Worm (Caenorhabditis elegans) whole organism, L3 larva: Measurements from ENCODE around the gene cpna-5.
A peak's percentile ranks its signal among the peaks of the same experiment; 100 is the strongest.

Experiments
- R02D3.7 ChIP-seq: fragments of 150-350 bp; optimal IDR thresholded peaks from 2 replicates; lab custom pipeline; 2014; ENCODE audit warnings: missing biosample characterization, missing genetic modification characterization
- ZK546.5 ChIP-seq: sonication (generic microtip); optimal IDR thresholded peaks from 2 replicates; lab custom pipeline; 2017; ENCODE audit warnings: missing biosample characterization, missing genetic modification characterization
- aly-2 ChIP-seq: fragments of 150-350 bp; optimal IDR thresholded peaks from 2 replicates; lab custom pipeline; 2014; ENCODE audit warnings: missing biosample characterization, missing genetic modification characterization
- ama-1 ChIP-seq: fragments of 150-350 bp; optimal IDR thresholded peaks from 2 replicates; lab custom pipeline; 2018
- ceh-28 ChIP-seq: fragments of 150-350 bp; optimal IDR thresholded peaks from 2 replicates; lab custom pipeline; 2014; ENCODE audit warnings: missing biosample characterization, missing genetic modification reagents, missing genetic modification characterization
- ceh-82 ChIP-seq: fragments of 150-350 bp; optimal IDR thresholded peaks from 2 replicates; lab custom pipeline; 2014; ENCODE audit warnings: missing biosample characterization, missing genetic modification characterization
- ceh-9 ChIP-seq: sonication (generic microtip); optimal IDR thresholded peaks from 2 replicates; lab custom pipeline; 2018; ENCODE audit warnings: missing biosample characterization, missing genetic modification characterization
- egl-27 ChIP-seq: sonication (generic microtip); optimal IDR thresholded peaks from 4 replicates; lab custom pipeline; 2017; ENCODE audit warnings: missing biosample characterization, missing genetic modification reagents, missing genetic modification characterization
- elt-2 ChIP-seq: sonication (generic microtip); optimal IDR thresholded peaks from 2 replicates; lab custom pipeline; 2016; ENCODE audit warnings: missing genetic modification reagents, mild to moderate bottlenecking, missing genetic modification characterization, missing compliant biosample characterization
- eor-1 ChIP-seq, 2 experiments: fragments of 150-350 bp; optimal IDR thresholded peaks; 2 replicates each; lab custom pipeline; 2014 to 2018; ENCODE audit warnings: missing biosample characterization in 2 of 2, missing genetic modification characterization in 2 of 2
- fkh-10 ChIP-seq: sonication (generic microtip); optimal IDR thresholded peaks from 2 replicates; lab custom pipeline; 2017; ENCODE audit warnings: missing biosample characterization, missing genetic modification reagents, missing genetic modification characterization
- fkh-2 ChIP-seq: fragments of 150-350 bp; optimal IDR thresholded peaks from 2 replicates; lab custom pipeline; 2014; ENCODE audit warnings: missing biosample characterization, missing genetic modification reagents, missing genetic modification characterization
- jun-1 ChIP-seq: fragments of 150-350 bp; optimal IDR thresholded peaks from 2 replicates; lab custom pipeline; 2014; ENCODE audit warnings: missing biosample characterization, missing genetic modification reagents, missing genetic modification characterization
- lin-15B ChIP-seq: fragments of 150-350 bp; optimal IDR thresholded peaks from 2 replicates; lab custom pipeline; 2014; ENCODE audit warnings: missing biosample characterization, missing genetic modification characterization
- lin-39 ChIP-seq: fragments of 150-350 bp; optimal IDR thresholded peaks from 2 replicates; lab custom pipeline; 2018; ENCODE audit warnings: missing biosample characterization, missing genetic modification reagents, missing genetic modification characterization
- mdl-1 ChIP-seq: fragments of 150-350 bp; optimal IDR thresholded peaks from 2 replicates; lab custom pipeline; 2014; ENCODE audit warnings: missing biosample characterization, missing genetic modification characterization
- nfya-1 ChIP-seq: sonication (generic microtip); optimal IDR thresholded peaks from 2 replicates; lab custom pipeline; 2017; ENCODE audit warnings: missing genetic modification characterization, mild to moderate bottlenecking, missing compliant biosample characterization, antibody characterized with exemption, moderate library complexity; ENCODE audit not compliant: insufficient read depth
- nhr-12 ChIP-seq: fragments of 150-350 bp; optimal IDR thresholded peaks from 2 replicates; lab custom pipeline; 2014; ENCODE audit warnings: missing biosample characterization, missing genetic modification characterization
- nhr-23 ChIP-seq: fragments of 150-350 bp; optimal IDR thresholded peaks from 2 replicates; lab custom pipeline; 2014; ENCODE audit warnings: missing biosample characterization, missing genetic modification reagents, missing genetic modification characterization
- nhr-237 ChIP-seq: fragments of 150-350 bp; optimal IDR thresholded peaks from 2 replicates; lab custom pipeline; 2014; ENCODE audit warnings: missing biosample characterization, missing genetic modification characterization
- nhr-25 ChIP-seq: sonication (generic microtip); optimal IDR thresholded peaks from 2 replicates; lab custom pipeline; 2017; ENCODE audit warnings: missing biosample characterization, missing genetic modification characterization
- nhr-28 ChIP-seq: fragments of 150-350 bp; optimal IDR thresholded peaks from 2 replicates; lab custom pipeline; 2014; ENCODE audit warnings: missing biosample characterization, missing genetic modification characterization
- nhr-77 ChIP-seq: fragments of 150-350 bp; optimal IDR thresholded peaks from 2 replicates; lab custom pipeline; 2014; ENCODE audit warnings: missing biosample characterization, missing genetic modification characterization
- pha-4 ChIP-seq: fragments of 150-350 bp; optimal IDR thresholded peaks from 2 replicates; lab custom pipeline; 2014; ENCODE audit warnings: missing biosample characterization, missing genetic modification reagents, missing genetic modification characterization
- pqm-1 ChIP-seq: fragments of 150-350 bp; optimal IDR thresholded peaks from 2 replicates; lab custom pipeline; 2017; ENCODE audit warnings: missing biosample characterization, missing genetic modification characterization, inconsistent platforms
- sea-2 ChIP-seq: fragments of 150-350 bp; sonication (generic microtip); optimal IDR thresholded peaks from 4 replicates; lab custom pipeline; 2014; ENCODE audit warnings: missing biosample characterization, missing genetic modification reagents, missing genetic modification characterization
- skn-1 ChIP-seq: fragments of 150-350 bp; optimal IDR thresholded peaks from 2 replicates; lab custom pipeline; 2014; ENCODE audit warnings: missing biosample characterization, missing genetic modification characterization
- snpc-4 ChIP-seq: fragments of 150-350 bp; optimal IDR thresholded peaks from 2 replicates; lab custom pipeline; 2014; ENCODE audit warnings: missing biosample characterization, missing genetic modification characterization
- tbx-2 ChIP-seq: sonication (generic microtip); optimal IDR thresholded peaks from 2 replicates; lab custom pipeline; 2016; ENCODE audit warnings: mild to moderate bottlenecking, missing genetic modification characterization, missing compliant biosample characterization
- unc-39 ChIP-seq: sonication (generic microtip); optimal IDR thresholded peaks from 4 replicates; lab custom pipeline; 2017; ENCODE audit warnings: missing biosample characterization, missing genetic modification characterization
- unc-62 ChIP-seq: fragments of 150-350 bp; sonication (generic microtip); optimal IDR thresholded peaks from 4 replicates; lab custom pipeline; 2014; ENCODE audit warnings: missing biosample characterization, missing genetic modification reagents, missing genetic modification characterization
- zag-1 ChIP-seq: fragments of 150-350 bp; optimal IDR thresholded peaks from 2 replicates; lab custom pipeline; 2014; ENCODE audit warnings: missing biosample characterization, missing genetic modification characterization
- ztf-11 ChIP-seq: fragments of 150-350 bp; optimal IDR thresholded peaks from 2 replicates; lab custom pipeline; 2014; ENCODE audit warnings: missing biosample characterization, missing genetic modification characterization
- ztf-4 ChIP-seq: fragments of 150-350 bp; optimal IDR thresholded peaks from 2 replicates; lab custom pipeline; 2014; ENCODE audit warnings: missing biosample characterization, missing genetic modification characterization

cpna-5 gene

DNA sequence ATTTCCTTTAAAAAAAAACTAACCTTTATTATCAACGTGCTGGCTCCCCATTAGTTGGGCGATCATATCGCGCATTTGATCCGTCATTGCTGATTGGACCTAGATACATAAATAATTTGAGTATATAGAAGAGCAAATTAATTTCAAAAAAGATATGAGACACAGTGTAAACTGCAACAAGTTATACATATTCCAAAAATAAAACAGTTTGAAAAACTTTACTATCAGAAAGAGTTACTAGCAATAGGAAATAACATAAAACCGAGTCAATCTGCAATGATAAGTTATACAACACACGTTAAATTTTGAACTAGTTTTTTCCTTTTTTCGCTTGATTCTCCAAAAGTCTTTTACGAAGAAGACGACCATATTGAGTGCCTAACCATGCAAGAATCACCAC, 11.0 kb downstream of the cpna-5 start, which contains the start of gene luc-7L:
luc-7L (minus strand) TSS at position 101 of the 400 bp plus-strand sequence.
- no peak for TF ChIP-seq lin-39
- no peak for TF ChIP-seq ztf-4 (tag; lab: Kevin White, UChicago)
- TF ChIP-seq aly-2 (tag; lab: Kevin White, UChicago) = no peak
- TF ChIP-seq nhr-25 = no peak
- no peak for TF ChIP-seq fkh-10 (GFP tag; lab: Kevin White, UChicago)
- TF ChIP-seq, all 47 proteins: peak for 0

DNA sequence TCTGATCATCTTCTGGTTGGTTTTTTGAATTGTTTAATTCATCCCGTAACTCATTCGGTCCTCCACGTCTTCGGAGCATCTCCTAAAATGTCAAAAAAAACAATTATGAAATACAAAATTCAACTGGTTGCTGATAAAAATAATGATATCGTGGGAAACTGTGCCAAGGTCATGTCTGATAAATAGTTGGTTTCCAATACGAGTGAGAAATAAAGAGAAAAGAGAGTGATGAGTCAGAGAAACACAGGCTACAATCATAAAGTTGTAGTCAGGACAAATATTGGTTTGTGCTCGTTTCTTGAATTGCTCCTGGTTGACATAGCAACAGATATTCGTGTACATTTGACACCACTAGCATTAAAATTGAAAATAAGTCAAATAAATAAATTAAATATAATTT, 13.2 kb downstream of the cpna-5 start, which contains the start of gene B0495.7:
B0495.7 (minus strand) TSS at position 82 of the 400 bp plus-strand sequence.
- TF ChIP-seq pha-4 = peak; percentile 25
- no peak for TF ChIP-seq fkh-2 (tag; lab: Kevin White, UChicago)
- no peak for TF ChIP-seq aly-2 (tag; lab: Kevin White, UChicago)
- peak; percentile 65 for TF ChIP-seq pqm-1 (tag; lab: Kevin White, UChicago)
- TF ChIP-seq elt-2 (tag; lab: Kevin White, UChicago) = peak; percentile 69

DNA sequence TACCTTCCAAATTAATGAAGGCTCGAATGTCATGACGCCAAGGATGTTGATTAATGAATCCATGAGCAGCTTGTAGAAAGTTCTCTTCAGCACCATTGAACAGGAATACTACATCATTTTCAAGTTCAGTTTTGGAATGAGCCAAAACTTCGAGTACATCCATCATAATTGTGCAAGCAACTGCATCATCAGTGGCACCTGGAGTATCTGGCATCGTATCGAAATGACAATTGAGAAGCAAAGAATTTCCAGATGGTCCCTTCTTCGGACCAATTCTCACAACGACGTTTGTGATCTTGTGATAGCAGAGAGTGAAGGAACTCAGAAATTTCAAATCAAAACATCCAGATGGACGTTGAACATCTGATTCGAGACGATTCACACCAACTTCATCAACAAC, 14.0 kb downstream of the cpna-5 start:
- TF ChIP-seq jun-1 (tag; lab: Kevin White, UChicago) = no peak
- TF ChIP-seq nhr-28 (tag; lab: Kevin White, UChicago) = no peak
- TF ChIP-seq lin-15B (tag; lab: Kevin White, UChicago) = no peak
- TF ChIP-seq ztf-4 (tag; lab: Kevin White, UChicago) = no peak
- no peak for TF ChIP-seq fkh-10 (GFP tag; lab: Kevin White, UChicago)
- TF ChIP-seq pqm-1 (tag; lab: Kevin White, UChicago) = no peak
- TF ChIP-seq ama-1 (lab: Kevin White, UChicago) = no peak
- no peak for TF ChIP-seq snpc-4 (tag; lab: Kevin White, UChicago)
- TF ChIP-seq skn-1 (tag; lab: Kevin White, UChicago) = no peak
- no peak for TF ChIP-seq ceh-82
- no peak for TF ChIP-seq sea-2 (GFP tag; lab: Kevin White, UChicago)
- TF ChIP-seq ZK546.5 (tag; lab: Kevin White, UChicago) = no peak
- no peak for TF ChIP-seq ceh-9 (tag; lab: Kevin White, UChicago)
- no peak for TF ChIP-seq nhr-77
- no peak for TF ChIP-seq pha-4
- no peak for TF ChIP-seq eor-1 (tag; optimal IDR thresholded peaks at IDR 0.05; lab: Kevin White, UChicago)

DNA sequence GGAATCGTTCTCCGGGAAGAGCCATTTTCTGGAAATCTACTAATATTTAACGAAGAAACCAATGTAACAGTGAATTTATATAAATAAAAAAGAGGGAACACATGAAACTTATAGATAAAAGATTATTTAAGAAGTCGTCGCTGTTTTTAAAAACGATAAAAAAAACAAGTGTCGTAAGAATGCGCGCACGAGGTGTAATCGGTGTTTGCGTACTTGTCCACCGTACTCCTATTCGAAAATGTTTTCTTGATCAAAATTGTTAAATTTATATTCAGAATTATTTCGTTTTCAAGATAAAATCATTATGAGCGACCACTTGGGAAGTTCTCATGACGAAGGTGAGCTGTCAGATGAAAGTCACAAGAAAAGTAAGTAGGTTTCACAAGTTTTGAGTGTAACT, 19.4 kb downstream of the cpna-5 start, which contains the start of the genes moa-2 and cdk-11.1:
moa-2 (minus strand) TSS at position 25 of the 400 bp plus-strand sequence.
cdk-11.1 (plus strand) TSS at position 227 of the 400 bp plus-strand sequence.
- TF ChIP-seq pqm-1 (tag; lab: Kevin White, UChicago) (no peak), fkh-2 (tag; lab: Kevin White, UChicago) (no peak), tbx-2 (tag; lab: Kevin White, UChicago) (no peak), jun-1 (tag; lab: Kevin White, UChicago) (no peak), pha-4 (peak; percentile 56), nhr-237 (tag; lab: Kevin White, UChicago) (no peak), zag-1 (tag; lab: Kevin White, UChicago) (no peak), nfya-1 (tag; lab: Kevin White, UChicago) (peak; percentile 49), egl-27 (tag; lab: Kevin White, UChicago) (no peak), elt-2 (tag; lab: Kevin White, UChicago) (peak; percentile 22), lin-39 (no peak)

DNA sequence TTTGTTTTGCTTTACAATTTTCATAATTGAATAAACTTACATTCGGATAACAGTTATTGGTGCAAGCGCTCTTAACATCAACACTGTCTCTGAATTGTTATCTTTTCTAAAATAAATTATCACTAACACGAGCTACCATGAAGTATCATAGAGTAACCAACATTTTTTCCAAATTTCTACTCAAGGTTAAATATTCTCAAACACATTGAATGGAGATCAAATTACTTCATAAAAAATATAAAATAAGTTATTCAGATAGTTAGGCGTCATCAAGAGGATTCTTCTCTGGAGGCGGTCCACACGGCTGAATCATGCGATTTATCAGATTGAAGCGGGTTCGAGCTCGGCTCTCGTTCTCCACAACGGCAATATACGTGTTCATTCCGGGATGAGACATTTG, 20.0 kb downstream of the cpna-5 start, which contains the start of gene B0495.5:
B0495.5 (minus strand) TSS at position 101 of the 400 bp plus-strand sequence.
- TF ChIP-seq ceh-28 (no peak), nhr-28 (tag; lab: Kevin White, UChicago) (no peak), ztf-11 (tag; lab: Kevin White, UChicago) (no peak), nfya-1 (tag; lab: Kevin White, UChicago) (no peak), R02D3.7 (tag; lab: Kevin White, UChicago) (no peak), sea-2 (GFP tag; lab: Kevin White, UChicago) (no peak)

DNA sequence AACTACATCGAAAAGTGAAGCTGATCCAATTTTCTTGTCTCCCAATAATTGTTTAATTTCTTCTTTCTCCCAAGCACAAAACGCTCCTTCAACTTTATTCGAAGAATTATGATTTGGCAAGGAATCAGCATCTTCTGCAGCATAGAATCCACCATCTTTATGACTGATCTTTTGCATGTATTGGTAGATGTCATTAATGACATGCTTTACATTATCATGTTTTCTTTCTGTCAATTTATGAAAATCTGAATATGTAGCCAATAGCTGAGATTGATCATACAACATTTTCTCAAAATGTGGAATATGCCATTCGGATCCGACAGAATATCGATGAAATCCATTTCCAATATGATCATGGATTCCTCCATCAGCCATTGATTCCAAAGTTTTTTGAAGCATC, 21.2 kb downstream of the cpna-5 start:
- TF ChIP-seq nhr-12 (tag; lab: Kevin White, UChicago) = no peak
- TF ChIP-seq nhr-23 (tag; lab: Kevin White, UChicago) = no peak
- TF ChIP-seq elt-2 (tag; lab: Kevin White, UChicago) = no peak
- TF ChIP-seq ztf-11 (tag; lab: Kevin White, UChicago) = no peak
- TF ChIP-seq nhr-25 = no peak
- no peak for TF ChIP-seq R02D3.7 (tag; lab: Kevin White, UChicago)
- no peak for TF ChIP-seq eor-1 (tag; optimal IDR thresholded peaks at IDR 0.05; lab: Kevin White, UChicago)
- TF ChIP-seq nhr-77 = no peak
- no peak for TF ChIP-seq ztf-4 (tag; lab: Kevin White, UChicago)
- no peak for TF ChIP-seq nfya-1 (tag; lab: Kevin White, UChicago)
- no peak for TF ChIP-seq pqm-1 (tag; lab: Kevin White, UChicago)
- no peak for TF ChIP-seq pha-4
- no peak for TF ChIP-seq jun-1 (tag; lab: Kevin White, UChicago)
- no peak for TF ChIP-seq mdl-1 (tag; lab: Kevin White, UChicago)
- TF ChIP-seq unc-39 (tag; lab: Kevin White, UChicago) = no peak
- TF ChIP-seq unc-62 (GFP tag; lab: Kevin White, UChicago) = no peak
- no peak for TF ChIP-seq zag-1 (tag; lab: Kevin White, UChicago)
- no peak for TF ChIP-seq skn-1 (tag; lab: Kevin White, UChicago)
